Fruit fly (Drosophila melanogaster) whole organism, embryonic: Measurements from ENCODE around the gene CG8560.

Source experiments
- Abd-B ChIP-seq: fragments of 200-800 bp; sonication (Bioruptor generic); optimal IDR thresholded peaks from 2 replicates; lab custom pipeline; 2018; ENCODE audit warnings: missing biosample characterization, mild to moderate bottlenecking, missing genetic modification characterization, moderate library complexity
- Ada2b ChIP-seq: fragments of 200-800 bp; sonication (Bioruptor generic); IDR thresholded peaks from 2 replicates; pipeline ENCODE4 v1.3.6; 2022; ENCODE audit warnings: missing biosample characterization, missing genetic modification characterization
- Antp ChIP-seq: fragments of 200-800 bp; sonication (Bioruptor generic); optimal IDR thresholded peaks from 3 replicates; lab custom pipeline; 2016; ENCODE audit warnings: missing biosample characterization, missing genetic modification characterization
- BEAF-32 ChIP-seq: fragments of 200-800 bp; sonication (Bioruptor generic); optimal IDR thresholded peaks from 3 replicates; lab custom pipeline; 2017; ENCODE audit warnings: missing biosample characterization, missing genetic modification characterization, mild to moderate bottlenecking, moderate library complexity, missing genetic modification reagents
- CG12391 ChIP-seq: fragments of 200-800 bp; sonication (Bioruptor generic); optimal IDR thresholded peaks from 3 replicates; lab custom pipeline; 2018; ENCODE audit warnings: missing biosample characterization, mild to moderate bottlenecking, missing genetic modification characterization, moderate library complexity
- CG15073 ChIP-seq: fragments of 200-800 bp; sonication (Bioruptor generic); optimal IDR thresholded peaks from 2 replicates; lab custom pipeline; 2016; ENCODE audit warnings: missing biosample characterization, missing genetic modification characterization
- CG1529 ChIP-seq: fragments of 200-800 bp; sonication (Bioruptor generic); optimal IDR thresholded peaks from 3 replicates; lab custom pipeline; 2018; ENCODE audit warnings: missing biosample characterization, missing genetic modification characterization
- CG1602 ChIP-seq: fragments of 200-800 bp; sonication (Bioruptor generic); optimal IDR thresholded peaks from 3 replicates; lab custom pipeline; 2016; ENCODE audit warnings: missing biosample characterization, missing genetic modification characterization
- CG16863 ChIP-seq: fragments of 200-800 bp; sonication (Bioruptor generic); optimal IDR thresholded peaks from 3 replicates; lab custom pipeline; 2016; ENCODE audit warnings: missing biosample characterization, missing genetic modification characterization
- CG2202 ChIP-seq: fragments of 200-800 bp; sonication (Bioruptor generic); optimal IDR thresholded peaks from 2 replicates; lab custom pipeline; 2018; ENCODE audit warnings: missing biosample characterization, mild to moderate bottlenecking, missing genetic modification characterization
- CG2712 ChIP-seq: fragments of 200-800 bp; optimal IDR thresholded peaks from 3 replicates; lab custom pipeline; 2019; ENCODE audit warnings: missing biosample characterization, mild to moderate bottlenecking, missing genetic modification characterization, moderate library complexity
- CG30020 ChIP-seq: fragments of 200-800 bp; optimal IDR thresholded peaks from 2 replicates; lab custom pipeline; 2019; ENCODE audit warnings: missing biosample characterization, mild to moderate bottlenecking, missing genetic modification characterization, moderate library complexity
- CG3281 ChIP-seq: fragments of 200-800 bp; sonication (Bioruptor generic); optimal IDR thresholded peaks from 3 replicates; lab custom pipeline; 2017; ENCODE audit warnings: missing biosample characterization, mild to moderate bottlenecking, missing genetic modification characterization
- CG33213 ChIP-seq: fragments of 200-800 bp; sonication (Bioruptor generic); optimal IDR thresholded peaks from 3 replicates; lab custom pipeline; 2016; ENCODE audit warnings: missing biosample characterization, missing genetic modification characterization
- CG34376 ChIP-seq: fragments of 200-800 bp; sonication (Bioruptor generic); optimal IDR thresholded peaks from 2 replicates; lab custom pipeline; 2018; ENCODE audit warnings: missing biosample characterization, mild to moderate bottlenecking, missing genetic modification characterization
- CG6689 ChIP-seq: fragments of 200-800 bp; sonication (Bioruptor generic); IDR thresholded peaks from 2 replicates; pipeline ENCODE4 v1.3.6; 2022; ENCODE audit warnings: missing biosample characterization, missing genetic modification characterization
- CG6765 ChIP-seq: fragments of 200-800 bp; sonication (Bioruptor generic); optimal IDR thresholded peaks from 3 replicates; lab custom pipeline; 2017; ENCODE audit warnings: missing biosample characterization, mild to moderate bottlenecking, missing genetic modification characterization
- CG6791 ChIP-seq: fragments of 200-800 bp; sonication (Bioruptor generic); IDR thresholded peaks from 3 replicates; pipeline ENCODE4 v1.3.6; 2022; ENCODE audit warnings: missing biosample characterization, missing genetic modification characterization; ENCODE audit not compliant: partially characterized antibody
- CG7786 ChIP-seq: fragments of 200-800 bp; sonication (Bioruptor generic); optimal IDR thresholded peaks from 2 replicates; lab custom pipeline; 2016; ENCODE audit warnings: missing biosample characterization, missing genetic modification characterization
- CG8765 ChIP-seq: fragments of 200-800 bp; sonication (Bioruptor generic); IDR thresholded peaks from 2 replicates; pipeline ENCODE4 v1.3.6; 2022; ENCODE audit warnings: missing biosample characterization, missing genetic modification characterization
- CG9437 ChIP-seq: fragments of 200-800 bp; sonication (Bioruptor generic); optimal IDR thresholded peaks from 2 replicates; lab custom pipeline; 2018; ENCODE audit warnings: missing biosample characterization, mild to moderate bottlenecking, missing genetic modification characterization
- CG9609 ChIP-seq: fragments of 200-800 bp; sonication (Bioruptor generic); optimal IDR thresholded peaks from 3 replicates; lab custom pipeline; 2016; ENCODE audit warnings: missing biosample characterization, missing genetic modification characterization
- D19A ChIP-seq: fragments of 200-800 bp; optimal IDR thresholded peaks from 3 replicates; lab custom pipeline; 2019; ENCODE audit warnings: missing biosample characterization, mild to moderate bottlenecking, missing genetic modification characterization, moderate library complexity
- Deaf1 ChIP-seq: fragments of 200-800 bp; optimal IDR thresholded peaks from 3 replicates; lab custom pipeline; 2019; ENCODE audit warnings: missing biosample characterization, mild to moderate bottlenecking, missing genetic modification characterization, moderate library complexity
- Dip2 ChIP-seq: fragments of 200-800 bp; sonication (Bioruptor generic); IDR thresholded peaks from 2 replicates; pipeline ENCODE4 v1.3.6; 2022; ENCODE audit warnings: missing biosample characterization, missing genetic modification characterization
- Hey ChIP-seq: fragments of 200-800 bp; sonication (Bioruptor generic); optimal IDR thresholded peaks from 3 replicates; lab custom pipeline; 2018; ENCODE audit warnings: missing biosample characterization, mild to moderate bottlenecking, missing genetic modification characterization
- HmgZ ChIP-seq: fragments of 200-800 bp; sonication (Bioruptor generic); optimal IDR thresholded peaks from 2 replicates; lab custom pipeline; 2018; ENCODE audit warnings: missing biosample characterization, mild to moderate bottlenecking, missing genetic modification characterization
- Hmx ChIP-seq: fragments of 200-800 bp; sonication (Bioruptor generic); optimal IDR thresholded peaks from 2 replicates; lab custom pipeline; 2016; ENCODE audit warnings: missing biosample characterization, missing genetic modification characterization
- Lhr ChIP-seq: fragments of 200-800 bp; sonication (Bioruptor generic); optimal IDR thresholded peaks from 3 replicates; lab custom pipeline; 2017; ENCODE audit warnings: mild to moderate bottlenecking, missing biosample characterization, missing genetic modification reagents, missing genetic modification characterization
- MESR4 ChIP-seq: fragments of 200-800 bp; sonication (Bioruptor generic); optimal IDR thresholded peaks from 2 replicates; lab custom pipeline; 2018; ENCODE audit warnings: missing biosample characterization, mild to moderate bottlenecking, missing genetic modification characterization, moderate library complexity
- Max ChIP-seq: fragments of 200-800 bp; sonication (Bioruptor generic); optimal IDR thresholded peaks from 2 replicates; lab custom pipeline; 2016; ENCODE audit warnings: missing biosample characterization, mild to moderate bottlenecking, missing genetic modification characterization
- Neu2 ChIP-seq: fragments of 200-800 bp; sonication (Bioruptor generic); optimal IDR thresholded peaks from 3 replicates; lab custom pipeline; 2016; ENCODE audit warnings: missing biosample characterization, missing genetic modification characterization, borderline replicate concordance
- Nf-YA ChIP-seq: fragments of 200-800 bp; sonication (Bioruptor generic); IDR thresholded peaks from 2 replicates; pipeline ENCODE4 v1.3.6; 2022; ENCODE audit warnings: missing biosample characterization, missing genetic modification characterization
- Opbp ChIP-seq: fragments of 200-800 bp; sonication (Bioruptor generic); IDR thresholded peaks from 3 replicates; pipeline ENCODE4 v1.3.6; 2022; ENCODE audit warnings: missing biosample characterization, missing genetic modification characterization; ENCODE audit not compliant: partially characterized antibody
- Sox100B ChIP-seq: fragments of 200-800 bp; sonication (Bioruptor generic); optimal IDR thresholded peaks from 3 replicates; lab custom pipeline; 2018; ENCODE audit warnings: missing biosample characterization, mild to moderate bottlenecking, missing genetic modification characterization
- Ssrp ChIP-seq: fragments of 200-800 bp; sonication (Bioruptor generic); optimal IDR thresholded peaks from 2 replicates; lab custom pipeline; 2018; ENCODE audit warnings: missing biosample characterization, mild to moderate bottlenecking, missing genetic modification characterization, moderate library complexity
- ase ChIP-seq: fragments of 200-800 bp; sonication (Bioruptor generic); IDR thresholded peaks from 3 replicates; pipeline ENCODE4 v1.3.6; 2022; ENCODE audit warnings: missing biosample characterization, missing genetic modification characterization
- cg ChIP-seq: fragments of 200-800 bp; sonication (Bioruptor generic); optimal IDR thresholded peaks from 3 replicates; lab custom pipeline; 2019; ENCODE audit warnings: missing biosample characterization, mild to moderate bottlenecking, missing genetic modification characterization, moderate library complexity
- crp ChIP-seq, 2 experiments: fragments of 200-800 bp; sonication (Bioruptor generic); optimal IDR thresholded peaks; 2 replicates in 1 of 2; 3 replicates in 1 of 2; lab custom pipeline; 2017; ENCODE audit warnings: missing biosample characterization in 2 of 2, missing genetic modification characterization in 2 of 2, mild to moderate bottlenecking in 1 of 2, moderate library complexity in 1 of 2
- fru ChIP-seq: fragments of >200 bp; optimal IDR thresholded peaks from 2 replicates; lab custom pipeline; 2017
- gro ChIP-seq: fragments of 200-800 bp; sonication (Bioruptor generic); optimal IDR thresholded peaks from 2 replicates; lab custom pipeline; 2016; ENCODE audit warnings: missing biosample characterization, missing genetic modification characterization
- jing ChIP-seq: fragments of 200-800 bp; sonication (Bioruptor generic); optimal IDR thresholded peaks from 2 replicates; lab custom pipeline; 2018; ENCODE audit warnings: missing biosample characterization, mild to moderate bottlenecking, missing genetic modification characterization
- kay ChIP-seq: fragments of 200-800 bp; sonication (Bioruptor generic); optimal IDR thresholded peaks from 2 replicates; lab custom pipeline; 2016; ENCODE audit warnings: missing biosample characterization, missing genetic modification characterization
- klu ChIP-seq: fragments of 200-800 bp; sonication (Bioruptor generic); IDR thresholded peaks from 2 replicates; pipeline ENCODE4 v1.3.6; 2022; ENCODE audit warnings: missing biosample characterization, missing genetic modification characterization
- pfk ChIP-seq: fragments of 200-800 bp; sonication (Bioruptor generic); optimal IDR thresholded peaks from 2 replicates; lab custom pipeline; 2018; ENCODE audit warnings: missing biosample characterization, mild to moderate bottlenecking, missing genetic modification characterization, moderate library complexity
- rib ChIP-seq: fragments of 200-800 bp; sonication (Bioruptor generic); IDR thresholded peaks from 2 replicates; pipeline ENCODE4 v1.3.6; 2022; ENCODE audit warnings: missing biosample characterization, missing genetic modification characterization
- sc ChIP-seq, 3 experiments: fragments of >200 bp in 2 of 3; fragments of 200-800 bp in 1 of 3; sonication (Bioruptor generic) in 1 of 3; optimal IDR thresholded peaks; 2 replicates in 2 of 3; 3 replicates in 1 of 3; lab custom pipeline; 2017; ENCODE audit warnings: mild to moderate bottlenecking in 1 of 3, missing biosample characterization in 1 of 3, missing genetic modification characterization in 1 of 3, missing genetic modification reagents in 1 of 3
- toy ChIP-seq: fragments of 200-800 bp; sonication (Bioruptor generic); IDR thresholded peaks from 2 replicates; pipeline ENCODE4 v1.3.6; 2022; ENCODE audit warnings: missing biosample characterization, missing genetic modification characterization
- ttk ChIP-seq: fragments of 200-800 bp; sonication (Bioruptor generic); IDR thresholded peaks from 2 replicates; pipeline ENCODE4 v2.1.2; 2022; ENCODE audit warnings: missing biosample characterization, missing genetic modification characterization
- tup ChIP-seq: fragments of 200-800 bp; sonication (Bioruptor generic); optimal IDR thresholded peaks from 2 replicates; lab custom pipeline; 2016; ENCODE audit warnings: missing biosample characterization, mild to moderate bottlenecking, missing genetic modification characterization, moderate library complexity
- wdn ChIP-seq: fragments of 200-800 bp; sonication (Bioruptor generic); IDR thresholded peaks from 2 replicates; pipeline ENCODE4 v1.3.6; 2022; ENCODE audit warnings: missing biosample characterization, missing genetic modification characterization

The CG8560 gene

DNA sequence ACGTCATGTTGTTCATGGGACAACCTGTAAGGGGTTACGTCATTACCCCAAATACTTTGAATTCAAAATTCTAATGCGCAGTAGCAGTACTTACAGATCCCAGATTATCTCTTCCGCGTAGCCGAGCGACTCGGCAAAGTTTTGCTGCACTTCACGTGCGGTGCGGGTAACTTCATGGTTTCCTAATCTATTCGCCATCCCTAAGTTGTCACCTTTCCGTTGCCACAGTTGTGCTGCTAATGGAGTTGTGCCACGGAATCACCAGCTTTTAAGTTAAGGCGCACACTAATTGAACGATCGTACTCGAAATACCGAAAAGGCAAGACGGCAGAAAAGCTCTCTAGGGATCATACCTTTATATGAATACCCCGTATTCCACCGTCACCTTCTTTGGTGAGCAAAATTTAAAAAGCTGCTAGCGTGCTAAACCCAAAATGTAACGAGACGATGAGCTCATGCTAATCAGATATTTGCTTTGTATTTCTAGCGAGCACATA, 44.1 kb downstream of the CG8560 start, which contains the start of gene pst (continued):
- TF ChIP-seq Sox100B (GFP tag; lab: Kevin White, UChicago) (no peak), CG1529 (GFP tag; lab: Kevin White, UChicago) (no peak), BEAF-32 (no peak), D19A (tag; lab: Kevin White, UChicago) (peak; percentile 14), CG6765 (GFP tag; lab: Kevin White, UChicago) (peak; percentile 23), CG9437 (no peak), crp (GFP tag; optimal IDR thresholded peaks at IDR 0.05; lab: Kevin White, UChicago) (no peak), MESR4 (GFP tag; lab: Kevin White, UChicago) (peak; percentile 33), klu (GFP tag; lab: Robert Waterston, UW) (no peak), kay (GFP tag; lab: Kevin White, UChicago) (no peak), Dip2 (GFP tag; lab: Robert Waterston, UW) (no peak), CG7786 (GFP tag; lab: Kevin White, UChicago) (peak; percentile 20), CG1602 (GFP tag; lab: Kevin White, UChicago) (no peak), toy (GFP tag; lab: Robert Waterston, UW) (no peak), CG2202 (tag; lab: Kevin White, UChicago) (no peak), CG16863 (GFP tag; lab: Kevin White, UChicago) (no peak), CG30020 (tag; lab: Kevin White, UChicago) (no peak), CG9609 (GFP tag; lab: Kevin White, UChicago) (no peak), jing (GFP tag; lab: Kevin White, UChicago) (no peak), gro (peak; percentile 8), Max (GFP tag; lab: Kevin White, UChicago) (no peak), ase (no peak), Antp (GFP tag; lab: Kevin White, UChicago) (no peak), Deaf1 (no peak), Hey (tag; lab: Kevin White, UChicago) (no peak), CG8765 (GFP tag; lab: Robert Waterston, UW) (no peak), Ssrp (tag; lab: Kevin White, UChicago) (no peak), sc (optimal IDR thresholded peaks at IDR 0.05; lab: Kevin White, UChicago) (no peak), sc (GFP tag; optimal IDR thresholded peaks at IDR 0.05; lab: Kevin White, UChicago) (no peak), tup (GFP tag; lab: Kevin White, UChicago) (no peak), CG33213 (GFP tag; lab: Kevin White, UChicago) (no peak), CG2712 (tag; lab: Kevin White, UChicago) (no peak), pfk (GFP tag; lab: Kevin White, UChicago) (no peak), cg (GFP tag; lab: Kevin White, UChicago) (no peak), CG3281 (GFP tag; lab: Kevin White, UChicago) (peak; percentile 62), ttk (GFP tag; lab: Robert Waterston, UW) (no peak), Opbp (0 out of 3 replicates have a peak, but pooled peaks have one; percentile 53), Nf-YA (GFP tag; lab: Robert Waterston, UW) (no peak), CG12391 (no peak), Lhr (GFP tag; lab: Kevin White, UChicago) (no peak), rib (GFP tag; lab: Robert Waterston, UW) (peak; percentile 34), CG15073 (GFP tag; lab: Kevin White, UChicago) (no peak), Ada2b (GFP tag; lab: Robert Waterston, UW) (peak; percentile 4; the same call in 1 of the 2 replicates), Neu2 (GFP tag; lab: Kevin White, UChicago) (no peak), fru (lab: Kevin White, UChicago) (no peak), wdn (GFP tag; lab: Robert Waterston, UW) (no peak), Abd-B (GFP tag; lab: Kevin White, UChicago) (no peak), Hmx (GFP tag; lab: Kevin White, UChicago) (no peak), CG6791 (GFP tag; lab: Robert Waterston, UW) (no peak), CG34376 (GFP tag; lab: Kevin White, UChicago) (peak; percentile 66), HmgZ (tag; lab: Kevin White, UChicago) (peak; percentile 11), CG6689 (GFP tag; lab: Robert Waterston, UW) (no peak)
